Fruit fly (Drosophila melanogaster) whole organism, pupa: Measurements from ENCODE around the gene Cypl.
A peak's percentile ranks its signal among the peaks of the same experiment; 100 is the strongest.

Experiments
- CG10348 ChIP-seq: fragments of 200-800 bp; sonication (Bioruptor generic); IDR thresholded peaks from 2 replicates; pipeline ENCODE4 v1.3.6; 2022; ENCODE audit warnings: missing biosample characterization, missing genetic modification characterization
- CG12605 ChIP-seq: fragments of 200-800 bp; sonication (Bioruptor generic); IDR thresholded peaks from 2 replicates; pipeline ENCODE4 v1.3.6; 2022; ENCODE audit warnings: missing biosample characterization, missing genetic modification characterization
- CG13204 ChIP-seq: fragments of 200-800 bp; sonication (Bioruptor generic); optimal IDR thresholded peaks from 2 replicates; lab custom pipeline; 2018; ENCODE audit warnings: missing biosample characterization, mild to moderate bottlenecking, missing genetic modification characterization, moderate library complexity
- CG14655 ChIP-seq: fragments of 200-800 bp; sonication (Bioruptor generic); optimal IDR thresholded peaks from 3 replicates; lab custom pipeline; 2017; ENCODE audit warnings: mild to moderate bottlenecking, missing biosample characterization, missing genetic modification reagents, missing genetic modification characterization
- CG15710 ChIP-seq: fragments of 200-800 bp; sonication (Bioruptor generic); optimal IDR thresholded peaks from 2 replicates; lab custom pipeline; 2018; ENCODE audit warnings: missing biosample characterization, mild to moderate bottlenecking, missing genetic modification characterization, moderate library complexity
- CG17806 ChIP-seq: fragments of 200-800 bp; sonication (Bioruptor generic); optimal IDR thresholded peaks from 2 replicates; lab custom pipeline; 2018; ENCODE audit warnings: missing biosample characterization, mild to moderate bottlenecking, missing genetic modification characterization, moderate library complexity
- CG32121 ChIP-seq: fragments of 200-800 bp; sonication (Bioruptor generic); IDR thresholded peaks from 2 replicates; pipeline ENCODE4 v1.3.6; 2022; ENCODE audit warnings: missing biosample characterization, missing genetic modification characterization
- CG34367 ChIP-seq: fragments of 200-800 bp; sonication (Bioruptor generic); optimal IDR thresholded peaks from 2 replicates; lab custom pipeline; 2018; ENCODE audit warnings: missing biosample characterization, mild to moderate bottlenecking, missing genetic modification characterization
- CG4496 ChIP-seq: fragments of 200-800 bp; sonication (Bioruptor generic); IDR thresholded peaks from 3 replicates; pipeline ENCODE4 v1.3.6; 2022; ENCODE audit warnings: missing biosample characterization, missing genetic modification characterization
- CG8159 ChIP-seq: fragments of 200-800 bp; sonication (Bioruptor generic); optimal IDR thresholded peaks from 3 replicates; lab custom pipeline; 2018; ENCODE audit warnings: missing biosample characterization, mild to moderate bottlenecking, missing genetic modification characterization, moderate library complexity
- CG8301 ChIP-seq: fragments of 200-800 bp; sonication (Bioruptor generic); optimal IDR thresholded peaks from 2 replicates; lab custom pipeline; 2018; ENCODE audit warnings: missing biosample characterization, mild to moderate bottlenecking, missing genetic modification characterization
- CG9948 ChIP-seq: fragments of 200-800 bp; sonication (Bioruptor generic); optimal IDR thresholded peaks from 2 replicates; lab custom pipeline; 2018; ENCODE audit warnings: missing biosample characterization, mild to moderate bottlenecking, missing genetic modification characterization, moderate library complexity
- D1 ChIP-seq: fragments of 200-800 bp; sonication (Bioruptor generic); optimal IDR thresholded peaks from 2 replicates; lab custom pipeline; 2018; ENCODE audit warnings: missing biosample characterization, mild to moderate bottlenecking, missing genetic modification characterization, moderate library complexity
- EcR ChIP-seq: fragments of 200-800 bp; sonication (Bioruptor generic); optimal IDR thresholded peaks from 3 replicates; lab custom pipeline; 2019; ENCODE audit warnings: missing biosample characterization, missing genetic modification characterization, mild to moderate bottlenecking, moderate library complexity, missing genetic modification reagents
- Ets98B ChIP-seq: fragments of 200-800 bp; sonication (Bioruptor generic); IDR thresholded peaks from 2 replicates; pipeline ENCODE4 v1.3.6; 2022; ENCODE audit warnings: missing biosample characterization, missing genetic modification characterization
- Pif1A ChIP-seq: fragments of 200-800 bp; sonication (Bioruptor generic); optimal IDR thresholded peaks from 3 replicates; lab custom pipeline; 2016; ENCODE audit warnings: missing biosample characterization, missing genetic modification characterization
- Pif1B ChIP-seq: fragments of 200-800 bp; sonication (Bioruptor generic); optimal IDR thresholded peaks from 3 replicates; lab custom pipeline; 2016; ENCODE audit warnings: missing biosample characterization, missing genetic modification characterization
- Snoo ChIP-seq: fragments of 200-800 bp; sonication (Bioruptor generic); optimal IDR thresholded peaks from 3 replicates; lab custom pipeline; 2017; ENCODE audit warnings: missing biosample characterization, mild to moderate bottlenecking, missing genetic modification characterization, inconsistent platforms
- fd96Ca ChIP-seq: fragments of 200-800 bp; sonication (Bioruptor generic); IDR thresholded peaks from 3 replicates; pipeline ENCODE4 v1.3.6; 2022; ENCODE audit warnings: missing biosample characterization, missing genetic modification characterization
- gl ChIP-seq: fragments of 200-800 bp; sonication (Bioruptor generic); optimal IDR thresholded peaks from 2 replicates; lab custom pipeline; 2018; ENCODE audit warnings: missing biosample characterization, mild to moderate bottlenecking, missing genetic modification characterization
- rn ChIP-seq: fragments of 200-800 bp; sonication (Bioruptor generic); IDR thresholded peaks from 2 replicates; pipeline ENCODE4 v1.3.6; 2022; ENCODE audit warnings: missing biosample characterization, missing genetic modification characterization

Cypl gene

DNA sequence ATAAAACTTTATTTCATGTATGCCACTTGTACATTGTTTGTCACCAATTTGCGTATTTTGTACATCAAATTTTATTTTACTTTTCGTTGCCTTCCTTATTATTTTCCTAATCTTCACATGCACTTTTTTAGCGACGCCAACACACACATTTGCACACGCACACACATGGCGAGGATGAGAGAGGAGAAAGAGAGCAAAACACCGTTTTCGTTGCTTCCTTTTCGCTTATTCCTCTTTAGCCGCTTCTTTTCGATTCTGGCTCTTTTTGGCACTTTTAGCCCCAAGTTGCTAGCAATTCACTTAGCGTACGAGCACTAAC is 2.7 kb downstream of the Cypl start:
- peak; percentile 1 for TF ChIP-seq CG14655 (GFP tag; lab: Kevin White, UChicago)
- no peak for TF ChIP-seq EcR (GFP tag; lab: Kevin White, UChicago)
- TF ChIP-seq CG12605: no peak
- TF ChIP-seq, all 21 proteins: peak for 1

dm6 chr3L:539383-540088 is 3.2 kb downstream of the Cypl start:
- TF ChIP-seq CG13204 (GFP tag; lab: Kevin White, UChicago) (peak; percentile 74), CG4496 (GFP tag; lab: Robert Waterston, UW) (peak; percentile 60), CG10348 (no peak), CG14655 (GFP tag; lab: Kevin White, UChicago) (peak; percentile 74), EcR (GFP tag; lab: Kevin White, UChicago) (peak; percentile 7), Pif1B (GFP tag; lab: Kevin White, UChicago) (peak; percentile 43), CG8159 (tag; lab: Kevin White, UChicago) (peak; percentile 48), CG15710 (peak; percentile 46), rn (GFP tag; lab: Robert Waterston, UW) (no peak), CG17806 (peak; percentile 27), Ets98B (GFP tag; lab: Robert Waterston, UW) (no peak; the same call in 1 of the 2 replicates), fd96Ca (peak; percentile 45; the same call in 1 of the 3 replicates), gl (tag; lab: Kevin White, UChicago) (peak; percentile 84), CG8301 (tag; lab: Kevin White, UChicago) (peak; percentile 60), Snoo (tag; lab: Kevin White, UChicago) (peak; percentile 15), CG12605 (peak; percentile 69; the same call in 1 of the 2 replicates), CG34367 (peak; percentile 53), CG32121 (0 out of 2 replicates have a peak, but pooled peaks have one; percentile 15), Pif1A (GFP tag; lab: Kevin White, UChicago) (peak; percentile 73), CG9948 (tag; lab: Kevin White, UChicago) (peak; percentile 23), D1 (tag; lab: Kevin White, UChicago) (no peak)

DNA sequence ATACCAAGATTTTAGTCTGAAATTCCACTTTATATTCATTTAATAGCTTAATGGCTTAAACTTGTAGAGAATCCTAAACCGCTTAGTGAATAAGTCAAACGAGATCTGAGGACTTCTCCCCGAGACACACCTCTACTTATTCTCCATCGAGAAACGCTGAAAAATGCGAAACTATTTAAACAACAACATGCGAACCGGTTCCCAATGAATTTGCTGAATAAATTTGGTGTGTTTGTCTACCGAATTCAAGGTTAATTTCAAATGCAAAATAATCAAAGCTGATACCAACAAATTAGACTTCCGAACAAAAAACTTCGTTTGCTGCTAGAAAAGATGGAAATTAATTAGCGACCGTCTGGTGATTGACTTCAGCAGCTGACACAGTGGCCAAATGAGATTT is 6.6 kb downstream of the Cypl start:
- TF ChIP-seq rn (GFP tag; lab: Robert Waterston, UW) (no peak), CG34367 (no peak)

dm6 chr3L:533807-534206 is 8.9 kb downstream of the Cypl start:
- TF ChIP-seq CG8159 (tag; lab: Kevin White, UChicago) (no peak), gl (tag; lab: Kevin White, UChicago) (no peak), CG10348 (no peak), Snoo (tag; lab: Kevin White, UChicago) (no peak), CG14655 (GFP tag; lab: Kevin White, UChicago) (peak; percentile 39), CG17806 (no peak), fd96Ca (peak; percentile 59; the same call in 2 of the 3 replicates), CG12605 (no peak), Ets98B (GFP tag; lab: Robert Waterston, UW) (peak; percentile 34; the same call in 1 of the 2 replicates), CG8301 (tag; lab: Kevin White, UChicago) (peak; percentile 22), Pif1A (GFP tag; lab: Kevin White, UChicago) (peak; percentile 30), CG15710 (no peak), D1 (tag; lab: Kevin White, UChicago) (no peak), CG13204 (GFP tag; lab: Kevin White, UChicago) (no peak), CG9948 (tag; lab: Kevin White, UChicago) (peak; percentile 13), EcR (GFP tag; lab: Kevin White, UChicago) (no peak), CG32121 (peak; percentile 12; the same call in 1 of the 2 replicates), CG34367 (no peak), Pif1B (GFP tag; lab: Kevin White, UChicago) (no peak), rn (GFP tag; lab: Robert Waterston, UW) (no peak), CG4496 (GFP tag; lab: Robert Waterston, UW) (no peak)

DNA sequence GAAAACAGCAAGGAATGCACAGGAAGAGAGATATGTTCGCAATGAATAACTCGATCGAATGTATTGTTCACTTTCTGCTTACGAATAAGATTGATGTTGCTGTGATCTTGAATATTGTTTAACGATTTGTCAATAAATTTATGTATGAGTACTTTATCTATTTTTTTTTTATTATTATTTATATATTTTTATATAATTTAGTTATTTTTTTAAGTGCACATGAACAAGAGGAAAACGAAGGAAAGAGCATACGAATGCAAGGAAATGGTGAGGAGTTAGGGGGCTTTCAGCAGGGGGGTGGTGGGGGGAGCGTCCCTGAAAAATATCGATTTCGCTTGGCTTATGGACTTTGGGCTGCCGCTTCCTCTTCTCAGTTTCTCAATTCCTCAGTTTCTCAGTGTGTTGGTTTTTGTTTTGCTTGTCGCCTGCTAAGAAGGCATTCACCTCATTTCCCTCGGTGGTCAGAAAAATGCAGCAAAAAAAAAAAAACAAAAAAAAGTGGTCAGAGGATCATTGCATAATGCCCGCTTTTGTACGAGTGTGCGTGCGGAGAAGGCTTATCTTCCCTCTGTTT is 11.4 kb downstream of the Cypl start:
- peak; percentile 85 for TF ChIP-seq CG14655 (GFP tag; lab: Kevin White, UChicago)
- TF ChIP-seq CG9948 (tag; lab: Kevin White, UChicago): peak; percentile 92
- TF ChIP-seq fd96Ca: no peak
- TF ChIP-seq Snoo (tag; lab: Kevin White, UChicago): peak; percentile 49
- TF ChIP-seq EcR (GFP tag; lab: Kevin White, UChicago): peak; percentile 92
- peak; percentile 92 for TF ChIP-seq CG17806
- peak; percentile 80 for TF ChIP-seq CG13204 (GFP tag; lab: Kevin White, UChicago)
- peak; percentile 30; the same call in 1 of the 2 replicates for TF ChIP-seq CG32121
- peak; percentile 63; the same call in 1 of the 3 replicates for TF ChIP-seq CG4496 (GFP tag; lab: Robert Waterston, UW)
- no peak for TF ChIP-seq rn (GFP tag; lab: Robert Waterston, UW)
- peak; percentile 74 for TF ChIP-seq CG8301 (tag; lab: Kevin White, UChicago)
- TF ChIP-seq CG34367: peak; percentile 71
- TF ChIP-seq CG12605: no peak
- TF ChIP-seq D1 (tag; lab: Kevin White, UChicago): peak; percentile 88
- peak; percentile 92 for TF ChIP-seq CG15710
- TF ChIP-seq CG10348: no peak
- TF ChIP-seq Pif1B (GFP tag; lab: Kevin White, UChicago): peak; percentile 50
- TF ChIP-seq gl (tag; lab: Kevin White, UChicago): peak; percentile 62
- TF ChIP-seq CG8159 (tag; lab: Kevin White, UChicago): peak; percentile 94
- TF ChIP-seq Pif1A (GFP tag; lab: Kevin White, UChicago): peak; percentile 67
- TF ChIP-seq Ets98B (GFP tag; lab: Robert Waterston, UW): peak; percentile 49
